Worm (Caenorhabditis elegans) whole organism, early embryonic: ENCODE data around the gene ipla-6.

ENCODE experiments used
- ama-1 ChIP-seq: fragments of 150-350 bp; optimal IDR thresholded peaks from 2 replicates; lab custom pipeline; 2014
- flt-1 ChIP-seq: fragments of 200-800 bp; sonication (Bioruptor generic); IDR thresholded peaks from 2 replicates; pipeline ENCODE4 v1.3.6; 2022; ENCODE audit warnings: missing genetic modification characterization, missing compliant biosample characterization
- hmg-4 ChIP-seq: fragments of 200-800 bp; sonication (Bioruptor generic); optimal IDR thresholded peaks from 2 replicates; lab custom pipeline; 2018; ENCODE audit warnings: mild to moderate bottlenecking, missing genetic modification characterization, missing compliant biosample characterization
- hnd-1 ChIP-seq: sonication (generic microtip); optimal IDR thresholded peaks from 2 replicates; lab custom pipeline; 2016; ENCODE audit warnings: missing genetic modification characterization, missing compliant biosample characterization
- sea-1 ChIP-seq: fragments of 200-800 bp; sonication (Bioruptor generic); conservative IDR thresholded peaks from 2 replicates; pipeline ENCODE4 v1.3.6; 2022; ENCODE audit warnings: missing genetic modification characterization, missing compliant biosample characterization
- tbx-11 ChIP-seq: fragments of 200-800 bp; sonication (Bioruptor generic); IDR thresholded peaks from 2 replicates; pipeline ENCODE4 v1.3.6; 2022; ENCODE audit warnings: missing genetic modification characterization, missing compliant biosample characterization
- tbx-37 ChIP-seq: fragments of 200-800 bp; sonication (Bioruptor generic); conservative IDR thresholded peaks from 2 replicates; pipeline ENCODE4 v1.3.6; 2022; ENCODE audit warnings: missing genetic modification reagents, missing genetic modification characterization, missing compliant biosample characterization

DNA sequence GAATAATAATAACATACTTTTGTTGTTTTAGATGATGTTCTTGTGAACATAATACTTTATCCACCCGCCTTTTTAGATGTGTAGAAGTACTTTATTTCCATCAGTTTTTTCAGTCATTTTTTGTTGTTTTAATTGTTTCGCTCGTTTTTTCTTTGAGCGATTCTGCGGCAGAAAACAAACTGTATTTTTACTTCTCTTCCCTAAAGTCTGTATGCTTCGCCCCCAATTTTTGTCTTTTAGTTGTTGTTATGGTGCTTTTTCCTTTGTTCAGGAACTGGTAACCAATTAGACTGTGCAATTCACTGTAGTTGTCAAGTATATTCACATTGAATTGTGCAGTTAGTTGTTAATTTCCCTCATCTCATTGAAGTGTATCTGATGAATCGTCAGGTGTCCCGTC lies 11.7 kb upstream of the ipla-6 start:
- no peak for TF ChIP-seq tbx-37 (GFP tag; lab: Robert Waterston, UW)
- no peak for TF ChIP-seq ama-1 (lab: Kevin White, UChicago)
- TF ChIP-seq hmg-4, result no peak
- no peak for TF ChIP-seq tbx-11 (GFP tag; lab: Robert Waterston, UW)
- TF ChIP-seq flt-1, result no peak
- TF ChIP-seq sea-1, result no peak
- no peak for TF ChIP-seq hnd-1 (tag; lab: Kevin White, UChicago)
